Worm (Caenorhabditis elegans) whole organism, L4 larva: Measurements from ENCODE around the gene nhr-99.

ENCODE experiments used
- D1046.2 ChIP-seq: fragments of 200-800 bp; sonication (Bioruptor generic); IDR thresholded peaks from 2 replicates; pipeline ENCODE4 v1.3.6; 2022; ENCODE audit warnings: missing genetic modification characterization, missing compliant biosample characterization
- F37D6.2 ChIP-seq: sonication (generic microtip); optimal IDR thresholded peaks from 2 replicates; lab custom pipeline; 2016; ENCODE audit warnings: mild to moderate bottlenecking, missing genetic modification characterization, missing compliant biosample characterization
- F44E2.7 ChIP-seq: fragments of 200-800 bp; sonication (Bioruptor generic); IDR thresholded peaks from 2 replicates; pipeline ENCODE4 v2.1.2; 2022; ENCODE audit warnings: missing genetic modification characterization, missing compliant biosample characterization
- T26A8.4 ChIP-seq: fragments of 200-800 bp; sonication (Bioruptor generic); IDR thresholded peaks from 2 replicates; pipeline ENCODE4 v1.3.6; 2022; ENCODE audit warnings: missing genetic modification characterization, missing compliant biosample characterization
- Y105C5A.15 ChIP-seq: fragments of 200-800 bp; sonication (Bioruptor generic); IDR thresholded peaks from 2 replicates; pipeline ENCODE4 v1.3.6; 2022; ENCODE audit warnings: missing genetic modification characterization, missing compliant biosample characterization
- ZK546.5 ChIP-seq, 2 experiments: sonication (generic microtip); optimal IDR thresholded peaks; 2 replicates each; lab custom pipeline; 2017; ENCODE audit warnings: missing biosample characterization in 2 of 2, missing genetic modification characterization in 2 of 2
- aha-1 ChIP-seq: fragments of 150-350 bp; peaks from one replicate; lab custom pipeline; 2014; ENCODE audit warnings: missing biosample characterization, missing genetic modification characterization
- aly-2 ChIP-seq: sonication (generic microtip); optimal IDR thresholded peaks from 2 replicates; lab custom pipeline; 2018; ENCODE audit warnings: missing biosample characterization, missing genetic modification characterization
- attf-4 ChIP-seq: sonication (generic microtip); optimal IDR thresholded peaks from 3 replicates; lab custom pipeline; 2017; ENCODE audit warnings: missing biosample characterization, missing genetic modification characterization
- ceh-20 ChIP-seq: fragments of 200-800 bp; sonication (Bioruptor generic); IDR thresholded peaks from 2 replicates; pipeline ENCODE4 v1.3.6; 2022; ENCODE audit warnings: missing genetic modification reagents, missing genetic modification characterization, missing compliant biosample characterization
- ceh-44 ChIP-seq: fragments of 200-800 bp; sonication (Bioruptor generic); IDR thresholded peaks from 2 replicates; pipeline ENCODE4 v1.3.6; 2022; ENCODE audit warnings: missing genetic modification reagents, missing genetic modification characterization, missing compliant biosample characterization
- cey-2 ChIP-seq: sonication (generic microtip); optimal IDR thresholded peaks from 3 replicates; lab custom pipeline; 2017; ENCODE audit warnings: missing genetic modification characterization, mild to moderate bottlenecking, missing compliant biosample characterization, antibody characterized with exemption, borderline replicate concordance; ENCODE audit not compliant: insufficient read depth
- ctbp-1 ChIP-seq: fragments of 200-800 bp; sonication (Bioruptor generic); IDR thresholded peaks from 2 replicates; pipeline ENCODE4 v1.3.6; 2022; ENCODE audit warnings: missing genetic modification reagents, missing genetic modification characterization, missing compliant biosample characterization
- daf-12 ChIP-seq: fragments of 150-350 bp; optimal IDR thresholded peaks from 2 replicates; lab custom pipeline; 2014; ENCODE audit warnings: missing biosample characterization, missing genetic modification reagents, missing genetic modification characterization
- daf-16 ChIP-seq, 3 experiments: sonication (generic microtip); optimal IDR thresholded peaks; 2 replicates each; lab custom pipeline; 2016 to 2017; ENCODE audit warnings: missing genetic modification characterization in 3 of 3, missing genetic modification reagents in 3 of 3, mild to moderate bottlenecking in 2 of 3, missing compliant biosample characterization in 2 of 3, missing biosample characterization in 1 of 3, moderate library complexity in 1 of 3
- daf-8 ChIP-seq: fragments of 200-800 bp; sonication (Bioruptor generic); IDR thresholded peaks from 2 replicates; pipeline ENCODE4 v1.3.6; 2022; ENCODE audit warnings: missing genetic modification characterization, missing compliant biosample characterization
- dmd-6 ChIP-seq: fragments of 200-800 bp; sonication (Bioruptor generic); IDR thresholded peaks from 2 replicates; pipeline ENCODE4 v1.3.6; 2022; ENCODE audit warnings: missing genetic modification reagents, missing genetic modification characterization, missing compliant biosample characterization
- dmd-9 ChIP-seq: fragments of 200-800 bp; sonication (Bioruptor generic); IDR thresholded peaks from 2 replicates; pipeline ENCODE4 v1.3.6; 2022; ENCODE audit warnings: missing genetic modification reagents, missing genetic modification characterization, missing compliant biosample characterization
- dve-1 ChIP-seq: sonication (generic microtip); optimal IDR thresholded peaks from 2 replicates; lab custom pipeline; 2017; ENCODE audit warnings: antibody characterized with exemption, mild to moderate bottlenecking, missing genetic modification characterization, missing compliant biosample characterization; ENCODE audit not compliant: insufficient read depth
- egl-27 ChIP-seq: sonication (generic microtip); optimal IDR thresholded peaks from 3 replicates; lab custom pipeline; 2017; ENCODE audit warnings: missing biosample characterization, missing genetic modification reagents, missing genetic modification characterization
- egl-43 ChIP-seq: fragments of 200-800 bp; sonication (Bioruptor generic); IDR thresholded peaks from 2 replicates; pipeline ENCODE4 v1.3.6; 2022; ENCODE audit warnings: missing genetic modification reagents, missing genetic modification characterization, missing compliant biosample characterization
- fos-1 ChIP-seq: fragments of 150-350 bp; optimal IDR thresholded peaks from 2 replicates; lab custom pipeline; 2014; ENCODE audit warnings: missing biosample characterization, missing genetic modification characterization
- gei-8 ChIP-seq: fragments of 200-800 bp; sonication (Bioruptor generic); optimal IDR thresholded peaks from 2 replicates; lab custom pipeline; 2018; ENCODE audit warnings: mild to moderate bottlenecking, missing genetic modification characterization, missing compliant biosample characterization
- hlh-11 ChIP-seq: fragments of 200-800 bp; sonication (Bioruptor generic); optimal IDR thresholded peaks from 2 replicates; lab custom pipeline; 2018; ENCODE audit warnings: mild to moderate bottlenecking, missing genetic modification characterization, missing compliant biosample characterization
- lin-29 ChIP-seq: fragments of 200-800 bp; sonication (Bioruptor generic); IDR thresholded peaks from 2 replicates; pipeline ENCODE4 v1.3.6; 2022; ENCODE audit warnings: missing genetic modification reagents, missing genetic modification characterization, missing compliant biosample characterization
- lin-38 ChIP-seq: fragments of 200-800 bp; sonication (Bioruptor generic); IDR thresholded peaks from 2 replicates; pipeline ENCODE4 v1.3.6; 2022; ENCODE audit warnings: missing genetic modification reagents, missing genetic modification characterization, missing compliant biosample characterization
- madf-5 ChIP-seq, 2 experiments: fragments of 200-800 bp; sonication (Bioruptor generic); IDR thresholded peaks; 2 replicates each; pipeline ENCODE4 v1.3.6; 2022; ENCODE audit warnings: missing compliant biosample characterization in 2 of 2, missing genetic modification characterization in 2 of 2
- mdt-29 ChIP-seq: fragments of 200-800 bp; sonication (Bioruptor generic); IDR thresholded peaks from 2 replicates; pipeline ENCODE4 v1.3.6; 2022; ENCODE audit warnings: missing genetic modification reagents, missing genetic modification characterization, missing compliant biosample characterization
- mep-1 ChIP-seq: fragments of 150-350 bp; sonication (generic microtip); optimal IDR thresholded peaks from 3 replicates; lab custom pipeline; 2014; ENCODE audit warnings: missing biosample characterization, missing genetic modification characterization
- mxl-3 ChIP-seq: fragments of 200-800 bp; sonication (Bioruptor generic); optimal IDR thresholded peaks from 2 replicates; lab custom pipeline; 2018; ENCODE audit warnings: mild to moderate bottlenecking, missing genetic modification characterization, missing compliant biosample characterization
- nhr-102 ChIP-seq: sonication (generic microtip); optimal IDR thresholded peaks from 2 replicates; lab custom pipeline; 2016; ENCODE audit warnings: mild to moderate bottlenecking, missing genetic modification characterization, moderate library complexity, missing compliant biosample characterization
- nhr-111 ChIP-seq: fragments of 200-800 bp; sonication (Bioruptor generic); optimal IDR thresholded peaks from 2 replicates; lab custom pipeline; 2018; ENCODE audit warnings: mild to moderate bottlenecking, missing genetic modification characterization, missing compliant biosample characterization
- nhr-28 ChIP-seq: fragments of 150-350 bp; optimal IDR thresholded peaks from 2 replicates; lab custom pipeline; 2014; ENCODE audit warnings: missing biosample characterization, missing genetic modification characterization
- nhr-42 ChIP-seq: fragments of 200-800 bp; sonication (Bioruptor generic); IDR thresholded peaks from 2 replicates; pipeline ENCODE4 v1.3.6; 2022; ENCODE audit warnings: missing genetic modification characterization, missing compliant biosample characterization
- nhr-48 ChIP-seq: sonication (generic microtip); optimal IDR thresholded peaks from 2 replicates; lab custom pipeline; 2016; ENCODE audit warnings: mild to moderate bottlenecking, missing genetic modification characterization, missing compliant biosample characterization
- nhr-6 ChIP-seq: fragments of 150-350 bp; optimal IDR thresholded peaks from 2 replicates; lab custom pipeline; 2014; ENCODE audit warnings: missing biosample characterization, missing genetic modification characterization
- nhr-77 ChIP-seq: fragments of 150-350 bp; optimal IDR thresholded peaks from 2 replicates; lab custom pipeline; 2014; ENCODE audit warnings: missing biosample characterization, missing genetic modification characterization
- php-3 ChIP-seq: fragments of 200-800 bp; sonication (Bioruptor generic); IDR thresholded peaks from 2 replicates; pipeline ENCODE4 v1.3.6; 2022; ENCODE audit warnings: missing genetic modification reagents, missing genetic modification characterization, missing compliant biosample characterization
- pqm-1 ChIP-seq: sonication (generic microtip); optimal IDR thresholded peaks from 2 replicates; lab custom pipeline; 2017; ENCODE audit warnings: missing biosample characterization, missing genetic modification characterization
- saeg-2 ChIP-seq: fragments of 200-800 bp; sonication (Bioruptor generic); IDR thresholded peaks from 2 replicates; pipeline ENCODE4 v1.3.6; 2022; ENCODE audit warnings: missing genetic modification reagents, missing genetic modification characterization, missing compliant biosample characterization
- sdz-12 ChIP-seq: fragments of 200-800 bp; sonication (Bioruptor generic); optimal IDR thresholded peaks from 2 replicates; lab custom pipeline; 2018; ENCODE audit warnings: mild to moderate bottlenecking, missing genetic modification characterization, missing compliant biosample characterization
- skn-1 ChIP-seq: fragments of 150-350 bp; optimal IDR thresholded peaks from 2 replicates; lab custom pipeline; 2014; ENCODE audit warnings: missing biosample characterization, missing genetic modification characterization
- snpc-4 ChIP-seq: fragments of 150-350 bp; optimal IDR thresholded peaks from 2 replicates; lab custom pipeline; 2014; ENCODE audit warnings: missing biosample characterization, missing genetic modification characterization
- tag-97 ChIP-seq: fragments of 200-800 bp; sonication (Bioruptor generic); IDR thresholded peaks from 2 replicates; pipeline ENCODE4 v1.3.6; 2022; ENCODE audit warnings: missing genetic modification characterization, missing compliant biosample characterization
- unc-130 ChIP-seq: sonication (generic microtip); optimal IDR thresholded peaks from 2 replicates; lab custom pipeline; 2016; ENCODE audit warnings: missing genetic modification reagents, missing genetic modification characterization, missing compliant biosample characterization
- unc-39 ChIP-seq: sonication (generic microtip); optimal IDR thresholded peaks from 2 replicates; lab custom pipeline; 2017; ENCODE audit warnings: missing biosample characterization, missing genetic modification characterization
- unc-62 ChIP-seq, 3 experiments: fragments of 150-350 bp in 1 of 3; sonication (generic microtip); optimal IDR thresholded peaks in 2 of 3; peaks in 1 of 3; 1 replicate in 1 of 3; 2 replicates in 2 of 3; lab custom pipeline; 2014 to 2017; ENCODE audit warnings: missing biosample characterization in 3 of 3, missing genetic modification characterization in 3 of 3, missing genetic modification reagents in 3 of 3, missing genotype in 1 of 3
- vab-7 ChIP-seq: fragments of 200-800 bp; sonication (Bioruptor generic); IDR thresholded peaks from 2 replicates; pipeline ENCODE4 v1.3.6; 2022; ENCODE audit warnings: missing genetic modification reagents, missing genetic modification characterization, missing compliant biosample characterization
- zfp-3 ChIP-seq: fragments of 200-800 bp; sonication (Bioruptor generic); conservative IDR thresholded peaks from 2 replicates; pipeline ENCODE4 v1.3.6; 2022; ENCODE audit warnings: missing genetic modification reagents, missing genetic modification characterization, missing compliant biosample characterization
- ztf-11 ChIP-seq: fragments of 150-350 bp; optimal IDR thresholded peaks from 2 replicates; lab custom pipeline; 2014; ENCODE audit warnings: missing biosample characterization, missing genetic modification characterization
- ztf-7 ChIP-seq: fragments of 150-350 bp; optimal IDR thresholded peaks from 2 replicates; lab custom pipeline; 2014; ENCODE audit warnings: missing biosample characterization, missing genetic modification characterization

The nhr-99 gene

ce11 chrV:483289-483795, 8.8 kb downstream of the nhr-99 start, which contains the start of gene nhr-130:
nhr-130 (minus strand) TSS chrV:483339.
- TF ChIP-seq dmd-6 (GFP tag; lab: Robert Waterston, UW) (peak; percentile 57), nhr-28 (tag; lab: Kevin White, UChicago) (peak; percentile 91), ztf-11 (tag; lab: Kevin White, UChicago) (no peak), vab-7 (no peak), madf-5 (GFP tag; IDR thresholded peaks at IDR 0.05; lab: Robert Waterston, UW) (no peak), F44E2.7 (GFP tag; lab: Robert Waterston, UW) (no peak), T26A8.4 (GFP tag; lab: Robert Waterston, UW) (no peak), D1046.2 (GFP tag; lab: Robert Waterston, UW) (no peak), mdt-29 (GFP tag; lab: Robert Waterston, UW) (no peak), ctbp-1 (GFP tag; lab: Robert Waterston, UW) (no peak), nhr-102 (peak; percentile 1), ZK546.5 (tag; optimal IDR thresholded peaks at IDR 0.05; lab: Kevin White, UChicago) (no peak), daf-16 (GFP tag; optimal IDR thresholded peaks at IDR 0.05; lab: Kevin White, UChicago) (no peak), daf-16 (tag; optimal IDR thresholded peaks at IDR 0.05; lab: Kevin White, UChicago) (peak; percentile 86), nhr-48 (tag; lab: Kevin White, UChicago) (no peak), saeg-2 (GFP tag; lab: Robert Waterston, UW) (no peak), pqm-1 (tag; lab: Kevin White, UChicago) (peak; percentile 81), nhr-42 (GFP tag; lab: Robert Waterston, UW) (no peak), nhr-6 (tag; lab: Kevin White, UChicago) (no peak), gei-8 (GFP tag; lab: Kevin White, UChicago) (no peak), F37D6.2 (no peak), mep-1 (tag; lab: Kevin White, UChicago) (no peak), egl-43 (GFP tag; lab: Robert Waterston, UW) (no peak), tag-97 (GFP tag; lab: Robert Waterston, UW) (no peak), unc-39 (no peak), nhr-111 (GFP tag; lab: Kevin White, UChicago) (no peak), snpc-4 (tag; lab: Kevin White, UChicago) (no peak), Y105C5A.15 (GFP tag; lab: Robert Waterston, UW) (no peak), attf-4 (tag; lab: Kevin White, UChicago) (no peak), aha-1 (tag; lab: Kevin White, UChicago) (peak; percentile 46), unc-130 (GFP tag; lab: Kevin White, UChicago) (no peak), daf-12 (no peak), ceh-20 (no peak), aly-2 (tag; lab: Kevin White, UChicago) (no peak), ztf-7 (tag; lab: Kevin White, UChicago) (no peak), ceh-44 (GFP tag; lab: Robert Waterston, UW) (no peak), lin-29 (GFP tag; lab: Robert Waterston, UW) (no peak), mxl-3 (GFP tag; lab: Kevin White, UChicago) (no peak), skn-1 (no peak), fos-1 (tag; lab: Kevin White, UChicago) (no peak), dve-1 (tag; lab: Kevin White, UChicago) (peak; percentile 65), php-3 (GFP tag; lab: Robert Waterston, UW) (peak; percentile 80), daf-8 (GFP tag; lab: Robert Waterston, UW) (no peak), unc-62 (GFP tag; optimal IDR thresholded peaks at IDR 0.05 in 1 of 2; lab: Kevin White, UChicago) (no peak), unc-62 (tag; optimal IDR thresholded peaks at IDR 0.05; lab: Kevin White, UChicago) (no peak), hlh-11 (tag; lab: Kevin White, UChicago) (peak; percentile 31), cey-2 (tag; lab: Kevin White, UChicago) (no peak), sdz-12 (GFP tag; lab: Kevin White, UChicago) (no peak), lin-38 (no peak), dmd-9 (GFP tag; lab: Robert Waterston, UW) (no peak), egl-27 (tag; lab: Kevin White, UChicago) (no peak), zfp-3 (GFP tag; lab: Robert Waterston, UW) (no peak), nhr-77 (tag; lab: Kevin White, UChicago) (peak; percentile 48)
